Worm (Caenorhabditis elegans): ENCODE measurements around the gene F13H8.6.

DNA sequence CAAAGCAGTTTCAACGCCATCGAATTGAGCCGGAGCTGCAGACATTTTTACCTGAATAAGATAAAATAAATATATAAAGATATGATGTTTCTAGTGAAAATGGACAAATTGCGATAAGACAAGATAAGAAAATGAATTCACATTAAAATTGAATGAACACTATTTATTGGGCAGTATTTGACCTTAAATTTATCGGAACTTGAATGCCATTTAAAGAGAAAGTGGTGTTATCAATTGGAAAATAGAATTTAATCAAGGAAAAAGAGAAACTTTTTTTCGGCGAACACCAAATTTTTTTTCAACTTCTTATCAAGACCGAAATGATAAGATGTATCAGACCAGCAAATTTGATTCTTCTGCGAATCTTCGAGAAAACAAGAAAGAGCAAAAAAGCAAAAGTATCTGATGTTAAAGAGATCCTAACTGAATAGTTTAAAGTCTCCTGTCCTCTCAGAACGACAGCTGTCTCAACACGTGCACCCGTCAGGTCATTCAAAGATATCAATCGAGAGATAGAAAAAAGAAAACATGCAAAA, 3.4 kb upstream of the F13H8.6 start, which contains the start of gene upb-1:
- TF ChIP-seq nhr-28 (tag; optimal IDR thresholded peaks at IDR 0.05) (no peak), mef-2 (tag; optimal IDR thresholded peaks at IDR 0.05) (no peak), nhr-76 (tag; optimal IDR thresholded peaks at IDR 0.05) (no peak)
